Worm (Caenorhabditis elegans) whole organism, midembryonic: Measurements from ENCODE around the gene T04C12.33.

Experiments used
- cog-1 ChIP-seq: sonication (generic microtip); optimal IDR thresholded peaks from 2 replicates; lab custom pipeline; 2016; ENCODE audit warnings: missing genetic modification characterization, missing compliant biosample characterization
- flt-1 ChIP-seq: fragments of 200-800 bp; sonication (Bioruptor generic); IDR thresholded peaks from 2 replicates; pipeline ENCODE4 v1.3.6; 2022; ENCODE audit warnings: missing genetic modification characterization, missing compliant biosample characterization
- klf-2 ChIP-seq: fragments of 200-800 bp; sonication (Bioruptor generic); conservative IDR thresholded peaks from 2 replicates; pipeline ENCODE4 v1.3.6; 2022; ENCODE audit warnings: missing genetic modification reagents, missing genetic modification characterization, missing compliant biosample characterization
- med-1 ChIP-seq: sonication (generic microtip); optimal IDR thresholded peaks from 2 replicates; lab custom pipeline; 2017; ENCODE audit warnings: missing genetic modification characterization, mild to moderate bottlenecking, missing compliant biosample characterization, antibody characterized with exemption, missing genetic modification reagents; ENCODE audit not compliant: insufficient read depth
- tab-1 ChIP-seq: fragments of 200-800 bp; sonication (Bioruptor generic); IDR thresholded peaks from 2 replicates; pipeline ENCODE4 v1.3.6; 2022; ENCODE audit warnings: missing genetic modification characterization, missing compliant biosample characterization
- ztf-23 ChIP-seq: fragments of 200-800 bp; sonication (Bioruptor generic); IDR thresholded peaks from 2 replicates; pipeline ENCODE4 v1.3.6; 2022; ENCODE audit warnings: missing genetic modification reagents, missing genetic modification characterization, missing compliant biosample characterization

ce11 chrV:11048678-11049077 lies 3.3 kb upstream of the T04C12.33 start, which contains the start of gene srh-74:
- TF ChIP-seq cog-1 (tag; lab: Kevin White, UChicago): no peak
- no peak for TF ChIP-seq ztf-23 (GFP tag; lab: Robert Waterston, UW)
- TF ChIP-seq flt-1 (GFP tag; lab: Robert Waterston, UW): no peak
- no peak for TF ChIP-seq tab-1
- TF ChIP-seq med-1 (GFP tag; lab: Kevin White, UChicago): no peak
- TF ChIP-seq klf-2: no peak
